Fruit fly (Drosophila melanogaster): Measurements from ENCODE around the gene CG17129.

CG17129 gene

dm6 chr3L:700160-700917 is 20.2 kb upstream of the CG17129 start (continued):
- TF ChIP-seq CG11723 (GFP tag; optimal IDR thresholded peaks at IDR 0.05): peak; percentile 34
- TF ChIP-seq BEAF-32 (GFP tag; optimal IDR thresholded peaks at IDR 0.05): no peak
- TF ChIP-seq Sry-δ (GFP tag; optimal IDR thresholded peaks at IDR 0.05): no peak
- no peak for TF ChIP-seq Nf-YA (GFP tag; IDR thresholded peaks at IDR 0.05)
- TF ChIP-seq twi (tag; optimal IDR thresholded peaks at IDR 0.05): no peak
- TF ChIP-seq zen2 (GFP tag; IDR thresholded peaks at IDR 0.05; ENCODE audit: partially characterized antibody): no peak
- no peak for TF ChIP-seq CG31388 (GFP tag; optimal IDR thresholded peaks at IDR 0.05)
- no peak for TF ChIP-seq Trl (optimal IDR thresholded peaks at IDR 0.05)
- peak; percentile 45 for TF ChIP-seq Trl (GFP tag; optimal IDR thresholded peaks at IDR 0.05)
- TF ChIP-seq corto (GFP tag; optimal IDR thresholded peaks at IDR 0.05): no peak
- no peak for TF ChIP-seq klu (GFP tag; IDR thresholded peaks at IDR 0.05)
- no peak for TF ChIP-seq pnt (GFP tag; optimal IDR thresholded peaks at IDR 0.05)
- peak; percentile 10 for TF ChIP-seq CG16815 (GFP tag; optimal IDR thresholded peaks at IDR 0.05)
- TF ChIP-seq Meics (GFP tag; optimal IDR thresholded peaks at IDR 0.05): peak; percentile 72
- no peak for TF ChIP-seq bigmax (GFP tag; optimal IDR thresholded peaks at IDR 0.05)
- peak; percentile 36 for TF ChIP-seq CG9817 (tag; optimal IDR thresholded peaks at IDR 0.05)
- no peak for TF ChIP-seq Poxn (GFP tag; IDR thresholded peaks at IDR 0.05)
- peak; percentile 17; the same call in 1 of the 3 replicates for TF ChIP-seq ase (GFP tag; IDR thresholded peaks at IDR 0.05)
- peak; percentile 56; the same call in 1 of the 2 replicates for TF ChIP-seq chm (GFP tag; IDR thresholded peaks at IDR 0.05)
- TF ChIP-seq ken (GFP tag; IDR thresholded peaks at IDR 0.05): no peak
- TF ChIP-seq CG2875 (GFP tag; optimal IDR thresholded peaks at IDR 0.05): peak; percentile 42
- peak; percentile 71 for TF ChIP-seq HmgZ (tag; optimal IDR thresholded peaks at IDR 0.05)
- peak; percentile 75 for TF ChIP-seq CG18011 (GFP tag; optimal IDR thresholded peaks at IDR 0.05)
- TF ChIP-seq Hsf (GFP tag; optimal IDR thresholded peaks at IDR 0.05): peak; percentile 62
- TF ChIP-seq Dref (GFP tag; IDR thresholded peaks at IDR 0.05): no peak
- 0 out of 3 replicates have a peak, but pooled peaks have one; percentile 11 for TF ChIP-seq CG2889 (GFP tag; IDR thresholded peaks at IDR 0.05)
- TF ChIP-seq fu2 (GFP tag; optimal IDR thresholded peaks at IDR 0.05): no peak
- TF ChIP-seq grau (tag; optimal IDR thresholded peaks at IDR 0.05): peak; percentile 73
- TF ChIP-seq CG15514 (GFP tag; optimal IDR thresholded peaks at IDR 0.05): peak; percentile 50
- peak; percentile 12 for TF ChIP-seq Fer2 (tag; optimal IDR thresholded peaks at IDR 0.05)
- TF ChIP-seq CG32772 (GFP tag; IDR thresholded peaks at IDR 0.05): no peak
- peak; percentile 86 for TF ChIP-seq unpg (GFP tag; optimal IDR thresholded peaks at IDR 0.05)
- TF ChIP-seq sqz (GFP tag; optimal IDR thresholded peaks at IDR 0.05): peak; percentile 21
- peak; percentile 5 for TF ChIP-seq Lhr (GFP tag; optimal IDR thresholded peaks at IDR 0.05)
- TF ChIP-seq stc (GFP tag; IDR thresholded peaks at IDR 0.05): peak; percentile 48; the same call in 1 of the 2 replicates
- no peak for TF ChIP-seq Myb (GFP tag; optimal IDR thresholded peaks at IDR 0.05)
- TF ChIP-seq fd96Cb (tag; optimal IDR thresholded peaks at IDR 0.05): peak; percentile 54
- TF ChIP-seq peb (GFP tag; IDR thresholded peaks at IDR 0.05): no peak
- TF ChIP-seq Dp (GFP tag; optimal IDR thresholded peaks at IDR 0.05): no peak
- TF ChIP-seq trem (tag; optimal IDR thresholded peaks at IDR 0.05): peak; percentile 29
- peak; percentile 67 for TF ChIP-seq dysf (GFP tag; IDR thresholded peaks at IDR 0.05)
- TF ChIP-seq odd (GFP tag; optimal IDR thresholded peaks at IDR 0.05): peak; percentile 46
- peak; percentile 10 for TF ChIP-seq NC2β (GFP tag; optimal IDR thresholded peaks at IDR 0.05)
- TF ChIP-seq Dip2 (GFP tag; IDR thresholded peaks at IDR 0.05): no peak
- TF ChIP-seq dmrt11E (tag; optimal IDR thresholded peaks at IDR 0.05): peak; percentile 22
- no peak for TF ChIP-seq tna (GFP tag; IDR thresholded peaks at IDR 0.05; ENCODE audit: partially characterized antibody)
- TF ChIP-seq Sox100B (GFP tag; optimal IDR thresholded peaks at IDR 0.05): peak; percentile 63
- TF ChIP-seq Bteb2 (GFP tag; optimal IDR thresholded peaks at IDR 0.05): peak; percentile 1
- TF ChIP-seq NK7.1 (GFP tag; optimal IDR thresholded peaks at IDR 0.05): no peak
- TF ChIP-seq fd3F (GFP tag; optimal IDR thresholded peaks at IDR 0.05): peak; percentile 34
